Worm (Caenorhabditis elegans): ENCODE results near the gene sri-21.
"Not testable (repeated sequence)": the region's sequence is repeated elsewhere in the genome, so short reads cannot be mapped to it uniquely, and the experiment has no call there.

The sri-21 gene

ce11 chrV:3588223-3588622, 38.6 kb downstream of the sri-21 start:
- no peak for TF ChIP-seq lin-13 (tag; optimal IDR thresholded peaks at IDR 0.05)

ce11 chrV:3592099-3592498, 42.4 kb downstream of the sri-21 start, which contains the start of gene T22F3.12:
Gene T22F3.12 (minus strand): TSS chrV:3592199.
- TF ChIP-seq bed-3 (GFP tag; optimal IDR thresholded peaks at IDR 0.05) (no peak), zip-8 (tag; optimal IDR thresholded peaks at IDR 0.05) (no peak), sem-2 (GFP tag; optimal IDR thresholded peaks at IDR 0.05) (no peak), snpc-4 (tag; optimal IDR thresholded peaks at IDR 0.05) (no peak), M03D4.4 (tag; optimal IDR thresholded peaks at IDR 0.05) (no peak), elt-1 (tag; optimal IDR thresholded peaks at IDR 0.05; ENCODE audit: borderline replicate concordance, insufficient read depth) (no peak), ceh-83 (GFP tag; optimal IDR thresholded peaks at IDR 0.05) (no peak), ceh-39 (tag; optimal IDR thresholded peaks at IDR 0.05) (no peak), ham-2 (GFP tag; optimal IDR thresholded peaks at IDR 0.05) (no peak), nhr-237 (tag; optimal IDR thresholded peaks at IDR 0.05) (no peak), ztf-11 (tag; optimal IDR thresholded peaks at IDR 0.05) (no peak), lsy-2 (tag; optimal IDR thresholded peaks at IDR 0.05) (no peak)

ce11 chrV:3594936-3595335, 45.3 kb downstream of the sri-21 start, which contains the start of gene srh-213:
Gene srh-213 (minus strand): TSS chrV:3595036.
- TF ChIP-seq sem-2 (GFP tag; optimal IDR thresholded peaks at IDR 0.05) (no peak), bed-3 (GFP tag; optimal IDR thresholded peaks at IDR 0.05) (no peak), hlh-1 (tag; optimal IDR thresholded peaks at IDR 0.05) (no peak), nhr-12 (tag; optimal IDR thresholded peaks at IDR 0.05) (no peak)

ce11 chrV:3597052-3597451, 47.4 kb downstream of the sri-21 start, which contains the start of gene srh-212:
Gene srh-212 (minus strand): TSS chrV:3597152.
- TF ChIP-seq snpc-4 (tag; optimal IDR thresholded peaks at IDR 0.05); flh-1 (GFP tag; optimal IDR thresholded peaks at IDR 0.05); cnd-1 (tag; optimal IDR thresholded peaks at IDR 0.05): not testable (repeated sequence)

- TF ChIP-seq unc-62 (GFP tag; optimal IDR thresholded peaks at IDR 0.05) (no peak), mab-5 (tag; optimal IDR thresholded peaks at IDR 0.05) (no peak), unc-39 (tag; optimal IDR thresholded peaks at IDR 0.05) (no peak), tbx-8 (GFP tag; optimal IDR thresholded peaks at IDR 0.05) (no peak), bed-3 (GFP tag; optimal IDR thresholded peaks at IDR 0.05) (no peak), snpc-4 (tag; optimal IDR thresholded peaks at IDR 0.05) (no peak), unc-120 (tag; optimal IDR thresholded peaks at IDR 0.05; ENCODE audit: poor library complexity, severe bottlenecking) (no peak), nhr-28 (tag; optimal IDR thresholded peaks at IDR 0.05) (no peak), elt-3 (tag; optimal IDR thresholded peaks at IDR 0.05) (no peak), ceh-43 (GFP tag; optimal IDR thresholded peaks at IDR 0.05) (no peak), zip-8 (tag; optimal IDR thresholded peaks at IDR 0.05) (no peak), sptf-1 (tag; optimal IDR thresholded peaks at IDR 0.05) (no peak), nhr-2 (tag; optimal IDR thresholded peaks at IDR 0.05) (no peak), ceh-83 (GFP tag; optimal IDR thresholded peaks at IDR 0.05) (no peak), sem-2 (GFP tag; optimal IDR thresholded peaks at IDR 0.05) (no peak), hlh-1 (tag; optimal IDR thresholded peaks at IDR 0.05) (no peak), ztf-11 (tag; optimal IDR thresholded peaks at IDR 0.05) (no peak), ham-2 (GFP tag; optimal IDR thresholded peaks at IDR 0.05) (no peak)
These were observed 50.9 kb downstream of the sri-21 start, which contains the start of gene T22F3.7 for ce11 chrV:3600570-3600969. Gene T22F3.7 (minus strand): TSS chrV:3600670.
